Fruit fly (Drosophila melanogaster): ENCODE results near the gene CG5854.
A peak's percentile ranks its signal among the peaks of the same experiment; 100 is the strongest.

CG5854 gene

DNA sequence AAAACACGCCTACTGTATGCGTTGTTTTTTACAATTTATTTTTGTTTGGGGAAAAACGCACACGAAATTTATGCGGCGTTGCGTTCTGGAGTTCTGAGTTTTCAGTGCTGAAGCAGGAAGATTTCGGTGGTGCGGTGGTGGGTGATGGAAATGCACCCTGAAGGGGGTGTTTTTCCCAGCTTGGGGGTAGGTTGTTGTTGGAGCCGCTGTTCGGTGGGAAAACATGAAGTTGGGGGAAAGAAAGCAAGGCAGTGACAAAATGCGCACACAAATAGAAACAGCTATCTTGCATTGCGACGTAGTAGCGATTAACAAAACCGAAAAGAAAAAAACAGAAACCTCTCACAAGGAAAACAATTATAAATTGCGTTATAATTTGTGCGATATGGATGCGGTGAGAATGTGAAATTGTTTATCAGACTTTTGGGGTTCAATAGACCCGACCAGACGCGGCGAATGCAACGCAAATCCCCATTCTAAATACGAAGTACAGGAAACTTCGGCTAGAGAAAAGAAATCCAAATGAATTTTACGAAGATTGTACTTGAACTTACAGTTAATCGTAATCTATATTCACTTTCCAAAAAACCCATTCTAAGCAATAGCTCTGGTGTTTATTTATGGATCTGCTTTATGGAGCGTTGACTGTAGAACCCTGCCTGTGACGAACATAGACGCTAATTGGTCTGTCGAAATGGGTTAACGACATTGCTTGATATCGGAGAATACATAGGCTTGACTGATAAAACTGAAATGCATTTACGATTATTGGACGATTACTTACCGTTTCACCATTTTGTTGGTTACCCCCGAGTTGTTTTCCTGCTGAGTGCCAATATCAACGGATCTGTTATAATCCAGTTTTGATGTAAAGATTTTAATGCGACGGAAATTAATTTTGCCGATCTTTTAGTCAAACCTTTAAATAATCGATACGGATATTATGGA lies 45.2 kb upstream of the CG5854 start (continued):
- TF ChIP-seq nau (GFP tag; optimal IDR thresholded peaks at IDR 0.05) (no peak), prd (optimal IDR thresholded peaks at IDR 0.05) (no peak), prd (GFP tag; IDR thresholded peaks at IDR 0.05) (0 out of 3 replicates have a peak, but pooled peaks have one; percentile 23), zen2 (GFP tag; IDR thresholded peaks at IDR 0.05; ENCODE audit: partially characterized antibody) (no peak), ato (GFP tag; IDR thresholded peaks at IDR 0.05; ENCODE audit: partially characterized antibody) (no peak), tup (GFP tag; optimal IDR thresholded peaks at IDR 0.05) (no peak), Dll (GFP tag; IDR thresholded peaks at IDR 0.05; ENCODE audit: partially characterized antibody) (no peak), Elba2 (GFP tag; optimal IDR thresholded peaks at IDR 0.05) (no peak), Pdp1 (GFP tag; optimal IDR thresholded peaks at IDR 0.05) (peak in 1 of 2 experiments; percentile 11), maf-S (GFP tag; optimal IDR thresholded peaks at IDR 0.05) (peak; percentile 4), bab2 (GFP tag; optimal IDR thresholded peaks at IDR 0.05) (no peak), Ptx1 (GFP tag; IDR thresholded peaks at IDR 0.05) (peak; percentile 24; the same call in 1 of the 2 replicates), CoRest (tag; optimal IDR thresholded peaks at IDR 0.05) (no peak), zf30C (GFP tag; optimal IDR thresholded peaks at IDR 0.05) (peak; percentile 43), Atf3 (GFP tag; optimal IDR thresholded peaks at IDR 0.05) (no peak), CG15479 (GFP tag; optimal IDR thresholded peaks at IDR 0.05) (no peak), org-1 (GFP tag; optimal IDR thresholded peaks at IDR 0.05) (no peak), insv (GFP tag; optimal IDR thresholded peaks at IDR 0.05) (no peak), CG10321 (GFP tag; IDR thresholded peaks at IDR 0.05) (no peak), hth (optimal IDR thresholded peaks at IDR 0.05) (no peak), Xrp1 (GFP tag; IDR thresholded peaks at IDR 0.05) (peak; percentile 50; the same call in 1 of the 2 replicates), tx (GFP tag; optimal IDR thresholded peaks at IDR 0.05) (no peak), Hmr (GFP tag; optimal IDR thresholded peaks at IDR 0.05) (no peak), mld (GFP tag; IDR thresholded peaks at IDR 0.05; ENCODE audit: partially characterized antibody) (no peak), rib (GFP tag; IDR thresholded peaks at IDR 0.05) (no peak), Nf-YA (GFP tag; IDR thresholded peaks at IDR 0.05) (no peak), CG7556 (GFP tag; optimal IDR thresholded peaks at IDR 0.05) (no peak), Ssrp (tag; optimal IDR thresholded peaks at IDR 0.05) (peak; percentile 31), nerfin-2 (GFP tag; IDR thresholded peaks at IDR 0.05; ENCODE audit: partially characterized antibody) (no peak), caup (GFP tag; optimal IDR thresholded peaks at IDR 0.05; ENCODE audit: severe bottlenecking) (no peak), CG15696 (tag; optimal IDR thresholded peaks at IDR 0.05) (no peak), NFAT (GFP tag; IDR thresholded peaks at IDR 0.05) (no peak), ems (GFP tag; optimal IDR thresholded peaks at IDR 0.05) (no peak), dpn (GFP tag; optimal IDR thresholded peaks at IDR 0.05) (peak in 1 of 2 experiments; percentile 6), gcm2 (GFP tag; optimal IDR thresholded peaks at IDR 0.05) (no peak), CG2199 (GFP tag; IDR thresholded peaks at IDR 0.05) (0 out of 3 replicates have a peak, but pooled peaks have one; percentile 65), CG10209 (GFP tag; optimal IDR thresholded peaks at IDR 0.05) (no peak), CG11247 (GFP tag; IDR thresholded peaks at IDR 0.05) (no peak), so (GFP tag; IDR thresholded peaks at IDR 0.05) (no peak), chm (GFP tag; IDR thresholded peaks at IDR 0.05) (no peak), seq (GFP tag; IDR thresholded peaks at IDR 0.05) (0 out of 2 replicates have a peak, but pooled peaks have one; percentile 32), trh (GFP tag; optimal IDR thresholded peaks at IDR 0.05) (no peak), PHDP (tag; optimal IDR thresholded peaks at IDR 0.05) (peak; percentile 21), CG1792 (GFP tag; optimal IDR thresholded peaks at IDR 0.05) (no peak), sqz (GFP tag; optimal IDR thresholded peaks at IDR 0.05) (no peak), NC2α (GFP tag; optimal IDR thresholded peaks at IDR 0.05) (no peak), CG34224 (GFP tag; IDR thresholded peaks at IDR 0.05; ENCODE audit: partially characterized antibody) (no peak), CG12299 (tag; optimal IDR thresholded peaks at IDR 0.05) (no peak)
